Worm (Caenorhabditis elegans): Measurements from ENCODE around the gene dsc-1.
A peak's percentile ranks its signal among the peaks of the same experiment; 100 is the strongest.

The dsc-1 gene

DNA sequence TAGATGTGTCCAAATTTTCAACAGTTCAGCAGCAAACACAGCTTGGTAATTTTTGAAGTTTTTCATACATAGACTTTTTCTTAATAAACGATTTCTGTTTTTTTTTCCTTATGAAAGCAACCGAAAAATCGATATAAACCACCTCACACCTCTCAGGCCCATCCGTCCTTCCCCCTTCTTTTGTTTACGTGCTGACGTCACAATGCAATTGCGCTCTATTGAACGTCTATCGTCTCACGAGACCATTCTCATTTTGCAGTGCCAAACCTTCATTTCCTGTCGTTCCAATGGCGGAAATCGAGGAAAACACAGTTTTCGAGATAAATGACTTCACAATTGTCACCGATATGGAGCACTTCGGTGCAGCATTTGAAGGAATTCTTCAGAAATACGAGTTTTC, 51.4 kb downstream of the dsc-1 start, which contains the start of gene rbg-1 (continued):
- TF ChIP-seq nhr-120 (GFP tag; IDR thresholded peaks at IDR 0.05): no peak

DNA sequence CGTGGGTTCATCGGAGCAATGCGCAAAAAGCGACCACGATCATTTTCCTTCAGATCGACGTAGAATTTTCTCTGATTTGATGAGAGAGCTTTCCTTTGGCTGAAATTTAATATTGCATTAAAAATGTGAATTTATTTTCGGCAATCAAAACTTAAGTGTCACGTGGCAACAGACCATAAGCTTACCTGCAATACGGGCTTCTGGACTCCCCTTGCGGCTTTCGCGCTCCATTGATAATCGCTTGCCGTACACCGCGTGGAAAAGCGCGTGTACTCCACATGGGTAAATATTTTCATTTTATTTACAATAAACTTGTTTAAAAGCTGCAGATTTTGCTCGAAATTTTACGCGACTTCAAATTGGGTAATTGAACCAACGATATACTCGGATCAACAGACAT, 52.1 kb downstream of the dsc-1 start, which contains the start of gene plp-2:
plp-2 (minus strand) TSS at position 280 of the 400 bp plus-strand sequence.
- TF ChIP-seq dox-1 (GFP tag; IDR thresholded peaks at IDR 0.05): 0 out of 2 replicates have a peak, but pooled peaks have one; percentile 17
- 0 out of 2 replicates have a peak, but pooled peaks have one; percentile 21 for TF ChIP-seq mcd-1 (GFP tag; IDR thresholded peaks at IDR 0.05)
- no peak for TF ChIP-seq Y56A3A.18 (GFP tag; IDR thresholded peaks at IDR 0.05)

DNA sequence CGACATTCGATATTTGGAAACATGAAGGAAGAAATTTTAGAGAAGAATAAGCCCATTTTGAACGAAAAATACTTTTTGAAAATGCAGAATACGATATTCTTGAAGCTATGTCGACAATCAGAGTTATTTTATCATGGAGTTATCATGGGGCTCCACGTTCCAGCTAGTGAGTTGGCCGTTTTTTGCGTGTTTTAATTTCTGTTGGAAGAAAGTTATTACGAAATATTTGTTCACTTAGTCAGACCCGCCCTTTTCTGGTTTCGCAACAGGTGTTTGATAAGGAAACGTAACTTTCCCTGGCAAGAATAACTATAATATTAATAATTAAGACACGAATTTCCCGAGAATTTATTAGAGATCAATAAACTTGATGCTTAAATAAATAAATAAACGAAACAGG, 53.0 kb downstream of the dsc-1 start:
- TF ChIP-seq dox-1 (GFP tag; IDR thresholded peaks at IDR 0.05) (peak; percentile 54), nhr-80 (tag; optimal IDR thresholded peaks at IDR 0.05) (peak; percentile 40), mcd-1 (GFP tag; IDR thresholded peaks at IDR 0.05) (peak; percentile 37; the same call in 1 of the 2 replicates), let-607 (tag; optimal IDR thresholded peaks at IDR 0.05) (peak; percentile 97 to 98), cebp-1 (GFP tag; IDR thresholded peaks at IDR 0.05) (peak; percentile 95), cebp-1 (tag; optimal IDR thresholded peaks at IDR 0.05) (peak; percentile 90)
